Worm (Caenorhabditis elegans) whole organism, mixed stage, embryonic: ENCODE measurements around the gene srw-86.

ENCODE experiments used
- bed-3 ChIP-seq: fragments of 200-800 bp; sonication (Bioruptor generic); optimal IDR thresholded peaks from 3 replicates; lab custom pipeline; 2018; ENCODE audit warnings: mild to moderate bottlenecking, missing genetic modification characterization, moderate library complexity, missing compliant biosample characterization
- blmp-1 ChIP-seq: fragments of 150-350 bp; optimal IDR thresholded peaks from 2 replicates; lab custom pipeline; 2014; ENCODE audit warnings: missing biosample characterization, missing genetic modification characterization
- ceh-39 ChIP-seq: fragments of 150-350 bp; optimal IDR thresholded peaks from 2 replicates; lab custom pipeline; 2014; ENCODE audit warnings: missing biosample characterization, missing genetic modification characterization
- ceh-43 ChIP-seq: fragments of 200-800 bp; sonication (Bioruptor generic); optimal IDR thresholded peaks from 2 replicates; lab custom pipeline; 2018; ENCODE audit warnings: mild to moderate bottlenecking, missing genetic modification characterization, moderate library complexity, missing compliant biosample characterization
- ceh-83 ChIP-seq: fragments of 200-800 bp; sonication (Bioruptor generic); optimal IDR thresholded peaks from 2 replicates; lab custom pipeline; 2018; ENCODE audit warnings: mild to moderate bottlenecking, missing genetic modification characterization, missing compliant biosample characterization
- ces-1 ChIP-seq: fragments of 150-350 bp; optimal IDR thresholded peaks from 2 replicates; lab custom pipeline; 2014; ENCODE audit warnings: missing biosample characterization, missing genetic modification reagents, missing genetic modification characterization
- drap-1 ChIP-seq: fragments of 200-800 bp; sonication (Bioruptor generic); optimal IDR thresholded peaks from 3 replicates; lab custom pipeline; 2018; ENCODE audit warnings: mild to moderate bottlenecking, missing genetic modification characterization, missing compliant biosample characterization
- elt-1 ChIP-seq: sonication (generic microtip); optimal IDR thresholded peaks from 2 replicates; lab custom pipeline; 2017; ENCODE audit warnings: missing genetic modification characterization, mild to moderate bottlenecking, missing compliant biosample characterization, antibody characterized with exemption, moderate library complexity, borderline replicate concordance; ENCODE audit not compliant: insufficient read depth
- elt-3 ChIP-seq: fragments of 150-350 bp; optimal IDR thresholded peaks from 2 replicates; lab custom pipeline; 2014; ENCODE audit warnings: missing biosample characterization, missing genetic modification characterization
- flh-1 ChIP-seq: fragments of 200-800 bp; sonication (Bioruptor generic); optimal IDR thresholded peaks from 2 replicates; lab custom pipeline; 2018; ENCODE audit warnings: mild to moderate bottlenecking, missing genetic modification characterization, moderate library complexity, missing compliant biosample characterization
- hlh-1 ChIP-seq: fragments of 150-350 bp; optimal IDR thresholded peaks from 2 replicates; lab custom pipeline; 2014; ENCODE audit warnings: missing biosample characterization, missing genetic modification reagents, missing genetic modification characterization
- lin-13 ChIP-seq: fragments of 150-350 bp; optimal IDR thresholded peaks from 2 replicates; lab custom pipeline; 2014; ENCODE audit warnings: missing biosample characterization, missing genetic modification characterization
- lin-32 ChIP-seq: fragments of 200-800 bp; sonication (Bioruptor generic); optimal IDR thresholded peaks from 2 replicates; lab custom pipeline; 2018; ENCODE audit warnings: mild to moderate bottlenecking, missing genetic modification characterization, missing compliant biosample characterization
- lsy-2 ChIP-seq: fragments of 150-350 bp; optimal IDR thresholded peaks from 2 replicates; lab custom pipeline; 2014; ENCODE audit warnings: missing biosample characterization, missing genetic modification characterization
- mls-2 ChIP-seq: sonication (generic microtip); optimal IDR thresholded peaks from 2 replicates; lab custom pipeline; 2016; ENCODE audit warnings: mild to moderate bottlenecking, missing genetic modification characterization, moderate library complexity, missing compliant biosample characterization
- nhr-12 ChIP-seq: fragments of 150-350 bp; optimal IDR thresholded peaks from 2 replicates; lab custom pipeline; 2014; ENCODE audit warnings: missing biosample characterization, missing genetic modification characterization
- nhr-2 ChIP-seq: fragments of 150-350 bp; optimal IDR thresholded peaks from 2 replicates; lab custom pipeline; 2014; ENCODE audit warnings: missing biosample characterization, missing genetic modification characterization
- nhr-237 ChIP-seq: fragments of 150-350 bp; optimal IDR thresholded peaks from 2 replicates; lab custom pipeline; 2014; ENCODE audit warnings: missing biosample characterization, missing genetic modification characterization
- sem-2 ChIP-seq: fragments of 200-800 bp; sonication (Bioruptor generic); optimal IDR thresholded peaks from 2 replicates; lab custom pipeline; 2018; ENCODE audit warnings: mild to moderate bottlenecking, missing genetic modification characterization, missing compliant biosample characterization
- tbx-8 ChIP-seq: fragments of 200-800 bp; sonication (Bioruptor generic); optimal IDR thresholded peaks from 2 replicates; lab custom pipeline; 2018; ENCODE audit warnings: mild to moderate bottlenecking, missing genetic modification characterization, moderate library complexity, missing compliant biosample characterization
- unc-120 ChIP-seq: sonication (generic microtip); optimal IDR thresholded peaks from 2 replicates; lab custom pipeline; 2017; ENCODE audit warnings: missing genetic modification characterization, missing compliant biosample characterization; ENCODE audit not compliant: poor library complexity, severe bottlenecking
- zip-8 ChIP-seq: fragments of 150-350 bp; optimal IDR thresholded peaks from 2 replicates; lab custom pipeline; 2014; ENCODE audit warnings: missing biosample characterization, missing genetic modification characterization
- ztf-11 ChIP-seq: fragments of 150-350 bp; optimal IDR thresholded peaks from 2 replicates; lab custom pipeline; 2014; ENCODE audit warnings: missing biosample characterization, missing genetic modification characterization

Gene srw-86

ce11 chrV:19358039-19358438 is 42.5 kb downstream of the srw-86 start:
- TF ChIP-seq lin-13 (tag; lab: Kevin White, UChicago) (no peak), unc-120 (tag; lab: Kevin White, UChicago) (no peak), blmp-1 (tag; lab: Kevin White, UChicago) (no peak), nhr-237 (tag; lab: Kevin White, UChicago) (no peak), nhr-2 (tag; lab: Kevin White, UChicago) (no peak), tbx-8 (GFP tag; lab: Kevin White, UChicago) (no peak), elt-3 (tag; lab: Kevin White, UChicago) (no peak), nhr-12 (no peak), ztf-11 (no peak), ces-1 (GFP tag; lab: Kevin White, UChicago) (peak; percentile 76), ceh-83 (no peak), hlh-1 (tag; lab: Kevin White, UChicago) (peak; percentile 44), drap-1 (GFP tag; lab: Kevin White, UChicago) (no peak)

ce11 chrV:19356717-19357116 is 43.8 kb downstream of the srw-86 start:
- TF ChIP-seq elt-3 (tag; lab: Kevin White, UChicago), result no peak
- peak; percentile 66 for TF ChIP-seq ceh-43 (GFP tag; lab: Kevin White, UChicago)
- TF ChIP-seq drap-1 (GFP tag; lab: Kevin White, UChicago), result no peak
- no peak for TF ChIP-seq mls-2
- TF ChIP-seq, all 35 proteins: peak for 1

ce11 chrV:19355219-19355618 is 45.3 kb downstream of the srw-86 start:
- no peak for TF ChIP-seq zip-8 (tag; lab: Kevin White, UChicago)
- TF ChIP-seq elt-1 (tag; lab: Kevin White, UChicago), result no peak
- TF ChIP-seq lsy-2 (tag; lab: Kevin White, UChicago), result no peak
- TF ChIP-seq lin-13 (tag; lab: Kevin White, UChicago), result no peak
- TF ChIP-seq ceh-83, result no peak
- TF ChIP-seq flh-1 (GFP tag; lab: Kevin White, UChicago), result no peak

ce11 chrV:19354506-19354905 is 46.0 kb downstream of the srw-86 start:
- no peak for TF ChIP-seq bed-3 (GFP tag; lab: Kevin White, UChicago)
- TF ChIP-seq ces-1 (GFP tag; lab: Kevin White, UChicago), result peak; percentile 88

ce11 chrV:19351944-19352343 is 48.6 kb downstream of the srw-86 start:
- TF ChIP-seq lin-32, result no peak
- TF ChIP-seq ceh-39 (tag; lab: Kevin White, UChicago), result no peak
- TF ChIP-seq mls-2, result no peak
- no peak for TF ChIP-seq sem-2 (GFP tag; lab: Kevin White, UChicago)
- TF ChIP-seq elt-3 (tag; lab: Kevin White, UChicago), result no peak
